Worm (Caenorhabditis elegans) whole organism, L1 larva: Measurements from ENCODE around the gene eri-12.

Experiments used
- F16B12.6 ChIP-seq: fragments of 150-350 bp; optimal IDR thresholded peaks from 2 replicates; lab custom pipeline; 2014; ENCODE audit warnings: missing biosample characterization, missing genetic modification characterization
- ama-1 ChIP-seq: fragments of 150-350 bp; optimal IDR thresholded peaks from 2 replicates; lab custom pipeline; 2014
- egl-13 ChIP-seq: sonication (generic microtip); optimal IDR thresholded peaks from 2 replicates; lab custom pipeline; 2016; ENCODE audit warnings: missing genotype, missing genetic modification reagents, missing genetic modification characterization, missing compliant biosample characterization
- fkh-8 ChIP-seq: sonication (generic microtip); optimal IDR thresholded peaks from 2 replicates; lab custom pipeline; 2016; ENCODE audit warnings: mild to moderate bottlenecking, missing genetic modification characterization, missing compliant biosample characterization
- lin-35 ChIP-seq, 2 experiments: fragments of 150-350 bp; optimal IDR thresholded peaks; 2 replicates each; lab custom pipeline; 2014; ENCODE audit warnings: missing biosample characterization in 2 of 2, missing genetic modification characterization in 2 of 2, missing genetic modification reagents in 2 of 2
- lsy-2 ChIP-seq, 2 experiments: fragments of 150-350 bp; optimal IDR thresholded peaks; 2 replicates each; lab custom pipeline; 2014; ENCODE audit warnings: missing biosample characterization in 2 of 2, missing genetic modification characterization in 2 of 2
- mdl-1 ChIP-seq, 2 experiments: fragments of 150-350 bp; optimal IDR thresholded peaks; 2 replicates each; lab custom pipeline; 2014 to 2017; ENCODE audit warnings: missing biosample characterization in 2 of 2, missing genetic modification characterization in 2 of 2, inconsistent platforms in 1 of 2
- rnt-1 ChIP-seq: sonication (generic microtip); optimal IDR thresholded peaks from 2 replicates; lab custom pipeline; 2016; ENCODE audit warnings: mild to moderate bottlenecking, missing genetic modification characterization, moderate library complexity, missing compliant biosample characterization
- skn-1 ChIP-seq: fragments of 150-350 bp; optimal IDR thresholded peaks from 2 replicates; lab custom pipeline; 2014; ENCODE audit warnings: missing biosample characterization, missing genetic modification characterization
- sox-4 ChIP-seq: sonication (generic microtip); optimal IDR thresholded peaks from 2 replicates; lab custom pipeline; 2016; ENCODE audit warnings: missing genetic modification characterization, missing compliant biosample characterization
- tbx-2 ChIP-seq: sonication (generic microtip); optimal IDR thresholded peaks from 2 replicates; lab custom pipeline; 2016; ENCODE audit warnings: missing genetic modification characterization, missing compliant biosample characterization
- zag-1 ChIP-seq: fragments of 150-350 bp; optimal IDR thresholded peaks from 2 replicates; lab custom pipeline; 2014; ENCODE audit warnings: missing biosample characterization, missing genetic modification characterization
- ztf-11 ChIP-seq, 2 experiments: sonication (generic microtip); optimal IDR thresholded peaks; 2 replicates each; lab custom pipeline; 2016 to 2017; ENCODE audit warnings: missing genetic modification characterization in 2 of 2, missing biosample characterization in 1 of 2, missing compliant biosample characterization in 1 of 2

ce11 chrIV:12111477-12111876, 45.2 kb upstream of the eri-12 start, which contains the start of gene dlc-2:
- TF ChIP-seq ama-1 = no peak
- TF ChIP-seq skn-1 (tag; lab: Kevin White, UChicago) = no peak
- TF ChIP-seq sox-4 = no peak
- no peak for TF ChIP-seq fkh-8 (tag; lab: Kevin White, UChicago)
- no peak for TF ChIP-seq ztf-11 (tag; optimal IDR thresholded peaks at IDR 0.05; lab: Kevin White, UChicago)
- TF ChIP-seq mdl-1 (tag; optimal IDR thresholded peaks at IDR 0.05; lab: Kevin White, UChicago) = no peak
- no peak for TF ChIP-seq lin-35 (GFP tag; optimal IDR thresholded peaks at IDR 0.05; lab: Kevin White, UChicago)
- no peak for TF ChIP-seq F16B12.6
- no peak for TF ChIP-seq tbx-2 (tag; lab: Kevin White, UChicago)
- TF ChIP-seq rnt-1 (tag; lab: Kevin White, UChicago) = no peak
- TF ChIP-seq lsy-2 (tag; optimal IDR thresholded peaks at IDR 0.05; lab: Kevin White, UChicago) = no peak
- no peak for TF ChIP-seq egl-13
- TF ChIP-seq zag-1 (tag; lab: Kevin White, UChicago) = no peak
